Fruit fly (Drosophila melanogaster) whole organism, embryonic: Measurements from ENCODE around the gene CG7970.

ENCODE experiments used
- Dek ChIP-seq: fragments of 200-800 bp; sonication (Bioruptor generic); optimal IDR thresholded peaks from 3 replicates; lab custom pipeline; 2019; ENCODE audit warnings: missing biosample characterization, mild to moderate bottlenecking, missing genetic modification characterization, moderate library complexity
- sr ChIP-seq: fragments of 200-800 bp; sonication (Bioruptor generic); IDR thresholded peaks from 3 replicates; pipeline ENCODE4 v1.3.6; 2022; ENCODE audit warnings: missing biosample characterization, missing genetic modification characterization

DNA sequence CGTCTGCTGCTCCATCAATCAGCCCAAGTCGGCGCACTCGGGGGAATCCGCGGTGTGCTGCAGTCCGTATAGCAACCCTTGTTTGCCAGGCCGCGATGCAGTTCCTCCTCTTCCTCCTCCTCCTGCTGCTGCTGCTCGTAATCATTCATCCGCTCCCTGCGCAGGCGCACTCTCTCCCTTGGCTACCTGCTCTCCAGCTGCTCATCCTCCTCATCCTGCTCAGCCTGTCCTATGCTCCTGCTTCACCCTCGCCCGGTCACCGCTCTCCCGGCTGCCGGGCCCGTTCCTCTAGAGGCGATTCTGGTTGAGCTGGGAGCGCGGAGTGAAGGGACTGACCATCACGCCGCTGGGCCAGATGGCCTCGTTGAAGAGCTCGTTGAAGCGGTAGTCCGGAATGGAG is 25.6 kb upstream of the CG7970 start:
- TF ChIP-seq Dek (tag; lab: Kevin White, UChicago) (no peak), sr (GFP tag; lab: Robert Waterston, UW) (no peak)
